Worm (Caenorhabditis elegans) whole organism, L4/young adult: Measurements from ENCODE around the gene F19B10.1.

Source experiments
- W03F9.2 ChIP-seq: fragments of 150-350 bp; optimal IDR thresholded peaks from 2 replicates; lab custom pipeline; 2014; ENCODE audit warnings: missing biosample characterization, missing genetic modification characterization
- dao-5 ChIP-seq: sonication (generic microtip); optimal IDR thresholded peaks from 2 replicates; lab custom pipeline; 2016; ENCODE audit warnings: missing genotype, missing genetic modification characterization, moderate library complexity, missing compliant biosample characterization
- him-1 ChIP-seq: sonication (generic microtip); optimal IDR thresholded peaks from 2 replicates; lab custom pipeline; 2016; ENCODE audit warnings: missing genotype, missing genetic modification reagents, missing genetic modification characterization, missing compliant biosample characterization

- TF ChIP-seq W03F9.2 = no peak
- TF ChIP-seq him-1 (tag; lab: Kevin White, UChicago) = no peak
- no peak for TF ChIP-seq dao-5 (tag; lab: Kevin White, UChicago)
Measured at ce11 chrII:3721016-3721415, 38.0 kb downstream of the F19B10.1 start, which contains the start of gene C46E10.3.
